Fruit fly (Drosophila melanogaster) Kc167 (cell line): Measurements from ENCODE around the gene Tsp.

Experiments
- Myc ChIP-seq: fragments of >200 bp; optimal IDR thresholded peaks from 2 replicates; lab custom pipeline; 2017; ENCODE audit warnings: missing external identifiers
- h ChIP-seq: fragments of >200 bp; optimal IDR thresholded peaks from 3 replicates; lab custom pipeline; 2018; ENCODE audit warnings: missing external identifiers
- insv ChIP-seq: fragments of >200 bp; optimal IDR thresholded peaks from 3 replicates; lab custom pipeline; 2018; ENCODE audit warnings: missing external identifiers
- psq ChIP-seq: fragments of >200 bp; optimal IDR thresholded peaks from 2 replicates; lab custom pipeline; 2017; ENCODE audit warnings: missing external identifiers
- ttk ChIP-seq: sonication (Bioruptor generic); optimal IDR thresholded peaks from 2 replicates; lab custom pipeline; 2017; ENCODE audit warnings: missing external identifiers

- TF ChIP-seq ttk (lab: Kevin White, UChicago): no peak
- TF ChIP-seq Myc (lab: Kevin White, UChicago): no peak
- no peak for TF ChIP-seq insv
- no peak for TF ChIP-seq h (lab: Kevin White, UChicago)
- no peak for TF ChIP-seq psq (lab: Kevin White, UChicago)
These were observed 33.2 kb upstream of the Tsp start, which contains the start of gene meng for dm6 chr2L:6741980-6742591.
